Worm (Caenorhabditis elegans) whole organism, L3 larva: ENCODE measurements around the gene dsl-6.
"Not testable (repeated sequence)": the region's sequence is repeated elsewhere in the genome, so short reads cannot be mapped to it uniquely, and the experiment has no call there.

Experiments
- R02D3.7 ChIP-seq: fragments of 150-350 bp; optimal IDR thresholded peaks from 2 replicates; lab custom pipeline; 2014; ENCODE audit warnings: missing biosample characterization, missing genetic modification characterization
- ZK546.5 ChIP-seq: sonication (generic microtip); optimal IDR thresholded peaks from 2 replicates; lab custom pipeline; 2017; ENCODE audit warnings: missing biosample characterization, missing genetic modification characterization
- aly-2 ChIP-seq: fragments of 150-350 bp; optimal IDR thresholded peaks from 2 replicates; lab custom pipeline; 2014; ENCODE audit warnings: missing biosample characterization, missing genetic modification characterization
- ama-1 ChIP-seq: fragments of 150-350 bp; optimal IDR thresholded peaks from 2 replicates; lab custom pipeline; 2018
- ceh-16 ChIP-seq: sonication (generic microtip); optimal IDR thresholded peaks from 2 replicates; lab custom pipeline; 2017; ENCODE audit warnings: missing biosample characterization, missing genetic modification characterization
- ceh-28 ChIP-seq: fragments of 150-350 bp; optimal IDR thresholded peaks from 2 replicates; lab custom pipeline; 2014; ENCODE audit warnings: missing biosample characterization, missing genetic modification reagents, missing genetic modification characterization
- ceh-82 ChIP-seq: fragments of 150-350 bp; optimal IDR thresholded peaks from 2 replicates; lab custom pipeline; 2014; ENCODE audit warnings: missing biosample characterization, missing genetic modification characterization
- ceh-9 ChIP-seq: sonication (generic microtip); optimal IDR thresholded peaks from 2 replicates; lab custom pipeline; 2018; ENCODE audit warnings: missing biosample characterization, missing genetic modification characterization
- daf-12 ChIP-seq: fragments of 150-350 bp; optimal IDR thresholded peaks from 2 replicates; lab custom pipeline; 2014; ENCODE audit warnings: missing biosample characterization, missing genetic modification reagents, missing genetic modification characterization
- egl-5 ChIP-seq: fragments of 150-350 bp; optimal IDR thresholded peaks from 2 replicates; lab custom pipeline; 2017; ENCODE audit warnings: missing biosample characterization, missing genetic modification reagents, missing genetic modification characterization, inconsistent platforms
- elt-1 ChIP-seq: fragments of 150-350 bp; optimal IDR thresholded peaks from 2 replicates; lab custom pipeline; 2014; ENCODE audit warnings: missing biosample characterization, missing genetic modification characterization
- elt-2 ChIP-seq: sonication (generic microtip); optimal IDR thresholded peaks from 2 replicates; lab custom pipeline; 2016; ENCODE audit warnings: missing genetic modification reagents, mild to moderate bottlenecking, missing genetic modification characterization, missing compliant biosample characterization
- elt-3 ChIP-seq, 3 experiments: fragments of 150-350 bp in 1 of 3; sonication (generic microtip) in 2 of 3; optimal IDR thresholded peaks; 2 replicates in 2 of 3; 4 replicates in 1 of 3; lab custom pipeline; 2014 to 2017; ENCODE audit warnings: missing biosample characterization in 3 of 3, missing genetic modification characterization in 3 of 3
- eor-1 ChIP-seq, 2 experiments: fragments of 150-350 bp; optimal IDR thresholded peaks; 2 replicates each; lab custom pipeline; 2014 to 2018; ENCODE audit warnings: missing biosample characterization in 2 of 2, missing genetic modification characterization in 2 of 2
- fos-1 ChIP-seq: fragments of 150-350 bp; optimal IDR thresholded peaks from 2 replicates; lab custom pipeline; 2014; ENCODE audit warnings: missing biosample characterization, missing genetic modification characterization
- jun-1 ChIP-seq: fragments of 150-350 bp; optimal IDR thresholded peaks from 2 replicates; lab custom pipeline; 2014; ENCODE audit warnings: missing biosample characterization, missing genetic modification reagents, missing genetic modification characterization
- lin-39 ChIP-seq: fragments of 150-350 bp; optimal IDR thresholded peaks from 2 replicates; lab custom pipeline; 2018; ENCODE audit warnings: missing biosample characterization, missing genetic modification reagents, missing genetic modification characterization
- mdl-1 ChIP-seq: fragments of 150-350 bp; optimal IDR thresholded peaks from 2 replicates; lab custom pipeline; 2014; ENCODE audit warnings: missing biosample characterization, missing genetic modification characterization
- nhr-11 ChIP-seq: fragments of 150-350 bp; optimal IDR thresholded peaks from 2 replicates; lab custom pipeline; 2014; ENCODE audit warnings: missing biosample characterization, missing genetic modification characterization
- nhr-12 ChIP-seq: fragments of 150-350 bp; optimal IDR thresholded peaks from 2 replicates; lab custom pipeline; 2014; ENCODE audit warnings: missing biosample characterization, missing genetic modification characterization
- nhr-237 ChIP-seq: fragments of 150-350 bp; optimal IDR thresholded peaks from 2 replicates; lab custom pipeline; 2014; ENCODE audit warnings: missing biosample characterization, missing genetic modification characterization
- nhr-25 ChIP-seq: sonication (generic microtip); optimal IDR thresholded peaks from 2 replicates; lab custom pipeline; 2017; ENCODE audit warnings: missing biosample characterization, missing genetic modification characterization
- nhr-28 ChIP-seq: fragments of 150-350 bp; optimal IDR thresholded peaks from 2 replicates; lab custom pipeline; 2014; ENCODE audit warnings: missing biosample characterization, missing genetic modification characterization
- nhr-43 ChIP-seq: sonication (generic microtip); optimal IDR thresholded peaks from 2 replicates; lab custom pipeline; 2016; ENCODE audit warnings: mild to moderate bottlenecking, missing genetic modification characterization, missing compliant biosample characterization; ENCODE audit not compliant: poor library complexity, severe bottlenecking
- nhr-76 ChIP-seq: fragments of 150-350 bp; sonication (generic microtip); optimal IDR thresholded peaks from 5 replicates; lab custom pipeline; 2014; ENCODE audit warnings: missing biosample characterization, missing genetic modification characterization
- nhr-77 ChIP-seq: fragments of 150-350 bp; optimal IDR thresholded peaks from 2 replicates; lab custom pipeline; 2014; ENCODE audit warnings: missing biosample characterization, missing genetic modification characterization
- pha-4 ChIP-seq: fragments of 150-350 bp; optimal IDR thresholded peaks from 2 replicates; lab custom pipeline; 2014; ENCODE audit warnings: missing biosample characterization, missing genetic modification reagents, missing genetic modification characterization
- sea-2 ChIP-seq: fragments of 150-350 bp; sonication (generic microtip); optimal IDR thresholded peaks from 4 replicates; lab custom pipeline; 2014; ENCODE audit warnings: missing biosample characterization, missing genetic modification reagents, missing genetic modification characterization
- skn-1 ChIP-seq: fragments of 150-350 bp; optimal IDR thresholded peaks from 2 replicates; lab custom pipeline; 2014; ENCODE audit warnings: missing biosample characterization, missing genetic modification characterization
- unc-62 ChIP-seq: fragments of 150-350 bp; sonication (generic microtip); optimal IDR thresholded peaks from 4 replicates; lab custom pipeline; 2014; ENCODE audit warnings: missing biosample characterization, missing genetic modification reagents, missing genetic modification characterization
- ztf-11 ChIP-seq: fragments of 150-350 bp; optimal IDR thresholded peaks from 2 replicates; lab custom pipeline; 2014; ENCODE audit warnings: missing biosample characterization, missing genetic modification characterization

Gene dsl-6

DNA sequence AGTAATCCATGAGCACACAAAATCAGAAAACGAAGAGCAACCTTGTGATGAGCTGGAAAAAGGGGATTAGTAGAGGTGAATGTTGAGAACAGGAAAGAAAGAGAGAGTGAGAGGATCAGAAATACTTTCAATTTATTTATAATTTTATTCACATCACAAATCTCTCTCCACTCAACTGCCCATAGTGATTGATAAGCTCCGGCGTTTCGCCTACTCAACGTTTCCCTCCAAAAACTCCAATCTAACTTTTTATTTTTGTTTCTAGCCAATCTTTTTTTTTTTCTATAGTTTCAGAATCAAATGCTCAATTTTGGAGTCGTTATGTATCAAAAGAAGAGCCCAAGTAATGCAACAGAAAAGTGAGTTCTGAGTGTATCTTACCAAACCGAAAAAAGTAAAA, 27.3 kb upstream of the dsl-6 start, which contains the start of gene kin-4:
Gene kin-4, plus strand, starts transcription at position 301 of the 400 bp plus-strand sequence.
- no peak for TF ChIP-seq aly-2 (tag; lab: Kevin White, UChicago)
- TF ChIP-seq unc-62 = no peak
- TF ChIP-seq ceh-9 (tag; lab: Kevin White, UChicago) = no peak
- TF ChIP-seq nhr-77 (tag; lab: Kevin White, UChicago) = no peak
- no peak for TF ChIP-seq R02D3.7
- no peak for TF ChIP-seq daf-12
- no peak for TF ChIP-seq pha-4 (tag; lab: Kevin White, UChicago)
- no peak for TF ChIP-seq ceh-28 (tag; lab: Kevin White, UChicago)
- TF ChIP-seq nhr-76 (tag; lab: Kevin White, UChicago) = no peak
- TF ChIP-seq ZK546.5 (tag; lab: Kevin White, UChicago) = no peak
- TF ChIP-seq nhr-25 (tag; lab: Kevin White, UChicago) = no peak
- TF ChIP-seq sea-2 = no peak
- TF ChIP-seq lin-39 (tag; lab: Kevin White, UChicago) = no peak
- TF ChIP-seq nhr-237 (tag; lab: Kevin White, UChicago) = no peak
- TF ChIP-seq jun-1 (tag; lab: Kevin White, UChicago) = no peak
- no peak for TF ChIP-seq nhr-11 (tag; lab: Kevin White, UChicago)
- no peak for TF ChIP-seq nhr-43 (tag; lab: Kevin White, UChicago)

DNA sequence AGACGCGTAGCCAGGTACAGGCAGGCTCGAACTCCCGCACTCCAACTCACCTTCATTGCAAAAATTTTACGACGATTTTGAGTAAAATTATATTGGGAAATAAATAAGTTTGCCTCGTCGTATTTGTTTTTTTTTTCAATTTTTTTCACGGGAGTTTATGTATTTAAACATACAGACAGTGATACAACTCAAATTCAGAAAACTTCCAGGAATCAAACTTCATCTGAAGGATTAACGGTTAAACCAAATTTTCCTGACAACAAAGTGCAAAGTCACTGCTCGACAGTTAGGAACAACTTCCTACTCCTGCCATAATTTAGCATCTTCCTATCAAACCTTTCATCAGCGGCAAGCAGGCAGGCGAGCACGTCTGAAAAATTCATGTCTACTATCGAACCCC, 26.7 kb upstream of the dsl-6 start, which contains the start of gene F22B3.8:
Gene F22B3.8, minus strand, starts transcription at position 101 of the 400 bp plus-strand sequence.
- TF ChIP-seq sea-2 (no peak), eor-1 (tag; optimal IDR thresholded peaks at IDR 0.05; lab: Kevin White, UChicago) (no peak), fos-1 (tag; lab: Kevin White, UChicago) (no peak), ztf-11 (tag; lab: Kevin White, UChicago) (no peak), unc-62 (no peak), nhr-28 (tag; lab: Kevin White, UChicago) (no peak), nhr-11 (tag; lab: Kevin White, UChicago) (no peak)

ce11 chrIV:11421696-11422095, 23.6 kb upstream of the dsl-6 start, which contains the start of gene F22B3.7:
TSS of gene F22B3.7 (minus strand) at chrIV:11421796.
- no peak for TF ChIP-seq ceh-9 (tag; lab: Kevin White, UChicago)
- no peak for TF ChIP-seq daf-12
- no peak for TF ChIP-seq nhr-76 (tag; lab: Kevin White, UChicago)
- TF ChIP-seq pha-4 (tag; lab: Kevin White, UChicago) = no peak
- no peak for TF ChIP-seq aly-2 (tag; lab: Kevin White, UChicago)

DNA sequence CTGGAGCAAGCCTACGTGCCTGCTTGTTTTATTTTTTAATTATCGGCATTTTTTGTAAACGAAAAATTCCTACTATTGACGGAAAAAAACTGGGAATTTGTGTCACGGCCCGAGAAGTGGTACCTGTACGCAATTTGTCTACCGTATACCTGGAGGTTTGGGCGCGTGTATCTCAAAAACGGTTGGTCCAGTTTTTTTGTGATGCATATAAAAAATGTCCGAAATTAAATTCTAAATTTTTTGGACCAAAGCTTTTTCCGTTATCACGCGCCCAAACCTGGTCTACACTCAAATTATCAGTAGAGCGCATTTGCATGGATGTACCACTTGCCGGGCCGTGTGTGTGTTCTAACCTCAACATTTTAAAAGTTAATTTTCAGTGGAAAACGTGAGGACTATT, 18.6 kb upstream of the dsl-6 start, which contains the start of gene F22B3.5:
Gene F22B3.5, minus strand, starts transcription at position 101 of the 400 bp plus-strand sequence.
- not testable (repeated sequence) for TF ChIP-seq egl-5; R02D3.7; ama-1 (lab: Kevin White, UChicago)

DNA sequence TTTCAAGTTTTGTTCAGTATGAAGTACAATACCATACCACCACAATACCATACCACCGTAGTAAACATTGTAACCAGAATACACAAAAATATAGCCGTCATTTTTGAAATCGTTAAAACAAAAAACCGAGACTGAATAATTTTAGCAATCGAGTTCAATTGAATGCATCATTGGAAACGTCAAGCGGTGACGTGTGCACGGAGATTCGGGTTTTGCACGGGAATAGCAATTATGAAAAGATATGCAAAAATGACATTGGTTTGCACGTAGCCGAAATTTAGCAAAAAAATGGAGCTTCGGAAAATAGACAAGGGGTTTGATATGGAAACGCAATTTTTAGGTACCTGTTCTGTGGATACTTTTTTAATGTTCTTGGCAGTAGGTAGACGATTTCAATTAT, 16.8 kb upstream of the dsl-6 start, which contains the start of gene F22B3.10:
Gene F22B3.10, minus strand, starts transcription at position 101 of the 400 bp plus-strand sequence.
- no peak for TF ChIP-seq egl-5

- no peak for TF ChIP-seq R02D3.7
- TF ChIP-seq nhr-28 (tag; lab: Kevin White, UChicago) = no peak
- no peak for TF ChIP-seq ZK546.5 (tag; lab: Kevin White, UChicago)
- TF ChIP-seq mdl-1 (tag; lab: Kevin White, UChicago) = no peak
- no peak for TF ChIP-seq ceh-16 (tag; lab: Kevin White, UChicago)
- TF ChIP-seq elt-1 = no peak
- TF ChIP-seq nhr-25 (tag; lab: Kevin White, UChicago) = no peak
- no peak for TF ChIP-seq elt-2 (tag; lab: Kevin White, UChicago)
- TF ChIP-seq skn-1 (tag; lab: Kevin White, UChicago) = no peak
- no peak for TF ChIP-seq ceh-82 (tag; lab: Kevin White, UChicago)
- no peak for TF ChIP-seq nhr-12 (tag; lab: Kevin White, UChicago)
- TF ChIP-seq elt-3 (tag; optimal IDR thresholded peaks at IDR 0.05; lab: Kevin White, UChicago) = no peak
These were observed 12.0 kb upstream of the dsl-6 start, which contains the start of gene gfat-2 for ce11 chrIV:11410084-11410483. TSS of gene gfat-2 (plus strand) at chrIV:11410228.
